Worm (Caenorhabditis elegans) whole organism, L1 larva: ENCODE results near the gene Y102A11A.9.

Experiments used
- C04F5.9 ChIP-seq: sonication (generic microtip); optimal IDR thresholded peaks from 2 replicates; lab custom pipeline; 2016; ENCODE audit warnings: missing genetic modification characterization, missing compliant biosample characterization
- C34B4.2 ChIP-seq: sonication (generic microtip); optimal IDR thresholded peaks from 2 replicates; lab custom pipeline; 2017; ENCODE audit warnings: mild to moderate bottlenecking, missing genetic modification characterization, missing compliant biosample characterization
- F16B12.6 ChIP-seq: fragments of 150-350 bp; optimal IDR thresholded peaks from 2 replicates; lab custom pipeline; 2014; ENCODE audit warnings: missing biosample characterization, missing genetic modification characterization
- blmp-1 ChIP-seq: fragments of 150-350 bp; optimal IDR thresholded peaks from 2 replicates; lab custom pipeline; 2014; ENCODE audit warnings: missing biosample characterization, missing genetic modification characterization
- ceh-63 ChIP-seq: fragments of 200-800 bp; sonication (Bioruptor generic); optimal IDR thresholded peaks from 2 replicates; lab custom pipeline; 2018; ENCODE audit warnings: mild to moderate bottlenecking, missing genetic modification characterization, missing compliant biosample characterization
- ceh-8 ChIP-seq: fragments of 200-800 bp; sonication (Bioruptor generic); optimal IDR thresholded peaks from 2 replicates; lab custom pipeline; 2018; ENCODE audit warnings: mild to moderate bottlenecking, missing genetic modification characterization, moderate library complexity, missing compliant biosample characterization
- ceh-88 ChIP-seq: fragments of 200-800 bp; sonication (Bioruptor generic); IDR thresholded peaks from 2 replicates; pipeline ENCODE4 v1.3.6; 2022; ENCODE audit warnings: missing genetic modification characterization, missing compliant biosample characterization
- ces-1 ChIP-seq: fragments of 150-350 bp; optimal IDR thresholded peaks from 2 replicates; lab custom pipeline; 2014; ENCODE audit warnings: missing biosample characterization, missing genetic modification reagents, missing genetic modification characterization
- efl-1 ChIP-seq, 4 experiments: fragments of 150-350 bp; optimal IDR thresholded peaks in 3 of 4; peaks in 1 of 4; 1 replicate in 1 of 4; 2 replicates in 3 of 4; lab custom pipeline; 2014; ENCODE audit warnings: missing biosample characterization in 2 of 4, missing genetic modification characterization in 2 of 4, missing genetic modification reagents in 2 of 4
- efl-3 ChIP-seq: fragments of 200-800 bp; sonication (Bioruptor generic); optimal IDR thresholded peaks from 2 replicates; lab custom pipeline; 2018; ENCODE audit warnings: mild to moderate bottlenecking, missing genetic modification characterization, missing compliant biosample characterization
- egl-27 ChIP-seq, 2 experiments: fragments of 150-350 bp in 1 of 2; sonication (generic microtip); optimal IDR thresholded peaks; 3 replicates each; lab custom pipeline; 2017 to 2018; ENCODE audit warnings: missing biosample characterization in 2 of 2, missing genetic modification characterization in 2 of 2, missing genetic modification reagents in 2 of 2
- elt-3 ChIP-seq, 6 experiments: fragments of 150-350 bp in 1 of 6; sonication (generic microtip); optimal IDR thresholded peaks; 2 replicates each; lab custom pipeline; 2017 to 2018; ENCODE audit warnings: missing biosample characterization in 6 of 6, missing genetic modification characterization in 6 of 6, inconsistent platforms in 1 of 6
- ets-5 ChIP-seq: fragments of 200-800 bp; sonication (Bioruptor generic); IDR thresholded peaks from 2 replicates; pipeline ENCODE4 v1.3.6; 2022; ENCODE audit warnings: missing genetic modification characterization, missing compliant biosample characterization
- fkh-10 ChIP-seq: sonication (generic microtip); optimal IDR thresholded peaks from 2 replicates; lab custom pipeline; 2017; ENCODE audit warnings: missing biosample characterization, missing genetic modification reagents, missing genetic modification characterization
- fkh-8 ChIP-seq: sonication (generic microtip); optimal IDR thresholded peaks from 2 replicates; lab custom pipeline; 2016; ENCODE audit warnings: mild to moderate bottlenecking, missing genetic modification characterization, missing compliant biosample characterization
- jun-1 ChIP-seq: fragments of 150-350 bp; optimal IDR thresholded peaks from 2 replicates; lab custom pipeline; 2014; ENCODE audit warnings: missing biosample characterization, missing genetic modification reagents, missing genetic modification characterization
- lin-14 ChIP-seq: fragments of 200-800 bp; sonication (Bioruptor generic); optimal IDR thresholded peaks from 2 replicates; lab custom pipeline; 2018; ENCODE audit warnings: mild to moderate bottlenecking, missing genetic modification characterization, moderate library complexity, missing compliant biosample characterization
- lin-15B ChIP-seq: fragments of 150-350 bp; sonication (generic microtip); optimal IDR thresholded peaks from 3 replicates; lab custom pipeline; 2014; ENCODE audit warnings: missing biosample characterization, missing genetic modification characterization
- lin-39 ChIP-seq: fragments of 150-350 bp; optimal IDR thresholded peaks from 2 replicates; lab custom pipeline; 2014; ENCODE audit warnings: missing biosample characterization, missing genetic modification reagents, missing genetic modification characterization
- lsy-2 ChIP-seq, 2 experiments: fragments of 150-350 bp; optimal IDR thresholded peaks; 2 replicates each; lab custom pipeline; 2014; ENCODE audit warnings: missing biosample characterization in 2 of 2, missing genetic modification characterization in 2 of 2
- mep-1 ChIP-seq: fragments of 150-350 bp; optimal IDR thresholded peaks from 2 replicates; lab custom pipeline; 2014; ENCODE audit warnings: missing biosample characterization, missing genetic modification characterization
- nhr-237 ChIP-seq: fragments of 150-350 bp; optimal IDR thresholded peaks from 2 replicates; lab custom pipeline; 2014; ENCODE audit warnings: missing biosample characterization, missing genetic modification characterization
- nhr-28 ChIP-seq: fragments of 150-350 bp; optimal IDR thresholded peaks from 2 replicates; lab custom pipeline; 2014; ENCODE audit warnings: missing biosample characterization, missing genetic modification characterization
- nhr-85 ChIP-seq: sonication (generic microtip); peaks from one replicate; lab custom pipeline; 2016; ENCODE audit warnings: missing genetic modification characterization, inconsistent platforms, missing compliant biosample characterization
- pag-3 ChIP-seq: sonication (generic microtip); optimal IDR thresholded peaks from 2 replicates; lab custom pipeline; 2017; ENCODE audit warnings: missing genetic modification characterization, mild to moderate bottlenecking, missing compliant biosample characterization, antibody characterized with exemption, borderline replicate concordance; ENCODE audit not compliant: insufficient read depth
- rnt-1 ChIP-seq: sonication (generic microtip); optimal IDR thresholded peaks from 2 replicates; lab custom pipeline; 2016; ENCODE audit warnings: mild to moderate bottlenecking, missing genetic modification characterization, moderate library complexity, missing compliant biosample characterization
- snpc-4 ChIP-seq: fragments of 150-350 bp; optimal IDR thresholded peaks from 2 replicates; lab custom pipeline; 2014; ENCODE audit warnings: missing biosample characterization, missing genetic modification characterization
- sptf-1 ChIP-seq: fragments of 150-350 bp; optimal IDR thresholded peaks from 2 replicates; lab custom pipeline; 2014; ENCODE audit warnings: missing biosample characterization, missing genetic modification characterization
- unc-98 ChIP-seq: fragments of 200-800 bp; sonication (Bioruptor generic); IDR thresholded peaks from 2 replicates; pipeline ENCODE4 v1.3.6; 2022; ENCODE audit warnings: missing genetic modification characterization, missing compliant biosample characterization
- vab-15 ChIP-seq: sonication (generic microtip); optimal IDR thresholded peaks from 2 replicates; lab custom pipeline; 2017; ENCODE audit warnings: missing genotype, mild to moderate bottlenecking, missing genetic modification characterization, missing compliant biosample characterization
- ztf-11 ChIP-seq, 2 experiments: sonication (generic microtip); optimal IDR thresholded peaks; 2 replicates each; lab custom pipeline; 2016 to 2017; ENCODE audit warnings: missing genetic modification characterization in 2 of 2, missing biosample characterization in 1 of 2, missing compliant biosample characterization in 1 of 2

The Y102A11A.9 gene

DNA sequence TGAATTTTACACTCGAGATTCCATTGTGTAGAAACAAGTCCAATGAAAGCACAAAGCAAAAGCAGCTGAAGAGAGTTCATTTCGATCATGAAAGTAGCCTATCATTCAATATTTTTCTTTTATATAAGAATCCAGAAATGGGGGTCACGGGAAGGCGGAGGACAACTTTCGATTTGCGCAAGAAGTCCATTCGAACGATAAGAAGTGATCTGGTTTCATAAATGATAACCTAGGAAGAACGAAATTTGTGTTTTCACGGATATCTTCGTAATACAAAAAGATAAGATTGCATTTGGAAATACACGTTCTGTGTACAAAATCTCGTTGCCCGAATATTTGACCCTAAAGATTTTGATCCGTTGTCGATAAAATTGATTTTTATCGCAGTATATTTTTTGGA, 18.5 kb downstream of the Y102A11A.9 start, which contains the start of gene Y102A11A.5:
TSS of gene Y102A11A.5 (minus strand) at position 175 of the 400 bp plus-strand sequence.
- TF ChIP-seq snpc-4 (no peak), nhr-28 (tag; lab: Kevin White, UChicago) (no peak), unc-98 (GFP tag; lab: Robert Waterston, UW) (no peak), F16B12.6 (tag; lab: Kevin White, UChicago) (no peak), blmp-1 (peak; percentile 96), nhr-85 (tag; lab: Kevin White, UChicago) (peak; percentile 7), elt-3 (tag; optimal IDR thresholded peaks at IDR 0.05; lab: Kevin White, UChicago) (peak in 1 of 6 experiments; percentile 17)

DNA sequence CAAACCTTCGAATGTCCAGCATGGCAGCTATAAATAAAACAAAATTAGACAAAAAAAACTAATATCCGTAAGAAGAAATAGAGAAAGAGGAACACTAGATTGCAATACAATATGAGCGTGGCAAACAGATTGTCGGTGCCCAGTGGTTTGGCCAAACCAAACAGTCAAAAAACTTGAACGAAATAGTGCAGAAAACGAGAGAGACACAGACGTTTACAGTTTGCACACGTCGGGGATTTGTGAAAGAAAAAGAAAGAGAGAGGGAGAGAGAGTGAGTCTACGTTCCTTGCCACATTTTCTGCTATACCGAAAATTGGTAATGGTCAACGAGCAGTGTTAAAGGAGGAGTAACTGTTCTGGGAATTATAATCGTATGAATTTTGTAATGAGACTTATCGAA, 22.2 kb downstream of the Y102A11A.9 start, which contains the start of gene ergi-1:
TSS of gene ergi-1 (minus strand) at position 101 of the 400 bp plus-strand sequence.
- TF ChIP-seq C34B4.2 (tag; lab: Kevin White, UChicago) (no peak), efl-1 (optimal IDR thresholded peaks at IDR 0.05; lab: Kevin White, UChicago) (no peak), efl-1 (GFP tag; optimal IDR thresholded peaks at IDR 0.05 in 1 of 2; lab: Kevin White, UChicago) (peak in 1 of 2 experiments; percentile 26), pag-3 (tag; lab: Kevin White, UChicago) (no peak)

ce11 chrX:2039358-2039757, 26.4 kb downstream of the Y102A11A.9 start, which contains the start of gene smex-2:
TSS of gene smex-2 (minus strand) at chrX:2039458.
- TF ChIP-seq elt-3 (tag; optimal IDR thresholded peaks at IDR 0.05; lab: Kevin White, UChicago) = no peak
- TF ChIP-seq nhr-85 (tag; lab: Kevin White, UChicago) = no peak
- TF ChIP-seq ceh-63 (GFP tag; lab: Kevin White, UChicago) = no peak
- TF ChIP-seq egl-27 (tag; optimal IDR thresholded peaks at IDR 0.05; lab: Kevin White, UChicago) = no peak
- no peak for TF ChIP-seq C04F5.9 (tag; lab: Kevin White, UChicago)
- no peak for TF ChIP-seq lsy-2 (tag; optimal IDR thresholded peaks at IDR 0.05; lab: Kevin White, UChicago)
- no peak for TF ChIP-seq fkh-10 (GFP tag; lab: Kevin White, UChicago)
- no peak for TF ChIP-seq C34B4.2 (tag; lab: Kevin White, UChicago)
- TF ChIP-seq ztf-11 (tag; optimal IDR thresholded peaks at IDR 0.05; lab: Kevin White, UChicago) = no peak
- TF ChIP-seq rnt-1 (tag; lab: Kevin White, UChicago) = no peak
- TF ChIP-seq nhr-237 (tag; lab: Kevin White, UChicago) = no peak
- no peak for TF ChIP-seq ceh-88 (GFP tag; lab: Robert Waterston, UW)
- TF ChIP-seq ceh-8 = no peak
- no peak for TF ChIP-seq ces-1 (GFP tag; lab: Kevin White, UChicago)
- no peak for TF ChIP-seq ets-5 (GFP tag; lab: Robert Waterston, UW)
- no peak for TF ChIP-seq jun-1
- no peak for TF ChIP-seq lin-15B (tag; lab: Kevin White, UChicago)
- no peak for TF ChIP-seq vab-15
- TF ChIP-seq efl-3 (GFP tag; lab: Kevin White, UChicago) = no peak

ce11 chrX:2040877-2041276, 27.9 kb downstream of the Y102A11A.9 start:
- TF ChIP-seq blmp-1 (peak; percentile 84), nhr-85 (tag; lab: Kevin White, UChicago) (peak; percentile 46), sptf-1 (tag; lab: Kevin White, UChicago) (no peak)

DNA sequence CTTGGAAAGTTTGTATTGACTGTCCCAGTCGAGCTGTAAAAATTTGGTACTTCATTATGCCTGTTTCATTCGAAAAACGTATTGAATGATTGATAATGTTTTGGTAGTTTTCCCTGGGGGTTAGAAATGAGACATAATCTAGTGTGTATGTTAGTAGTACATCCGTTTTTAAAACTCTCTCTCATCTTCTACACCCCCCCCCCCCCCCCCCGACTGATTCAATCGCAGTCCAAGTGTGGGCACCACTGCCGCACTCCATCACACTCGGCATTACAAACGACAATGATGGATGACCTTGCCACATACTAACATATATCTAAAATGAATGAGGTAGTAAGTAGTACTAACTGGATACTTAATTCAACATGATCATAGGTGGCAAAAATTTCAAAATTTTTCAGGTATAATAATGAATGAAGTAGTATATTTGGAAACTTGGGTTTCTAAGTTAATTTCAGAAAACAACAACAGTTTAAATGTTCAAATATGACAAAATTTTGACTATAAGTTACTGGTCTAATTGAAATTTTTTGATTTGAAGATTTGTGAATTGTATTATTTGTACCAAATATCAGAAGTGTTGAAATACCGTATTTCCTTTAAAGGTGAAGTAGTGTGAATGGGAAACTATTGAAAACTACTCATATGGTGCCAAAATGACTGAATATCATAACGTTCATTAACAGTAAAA, 28.6 kb downstream of the Y102A11A.9 start:
- TF ChIP-seq lin-39 (tag; lab: Kevin White, UChicago) (peak; percentile 4), fkh-8 (no peak), efl-1 (optimal IDR thresholded peaks at IDR 0.05; lab: Kevin White, UChicago) (no peak), efl-1 (GFP tag; optimal IDR thresholded peaks at IDR 0.05 in 1 of 2; lab: Kevin White, UChicago) (peak in 1 of 2 experiments; percentile 33), lin-14 (GFP tag; lab: Kevin White, UChicago) (peak; percentile 68), nhr-85 (tag; lab: Kevin White, UChicago) (peak; percentile 70), mep-1 (tag; lab: Kevin White, UChicago) (peak; percentile 21)
